Worm (Caenorhabditis elegans): ENCODE data around the gene nspc-4.

nspc-4 gene

ce11 chrX:8551687-8552327, 13.6 kb upstream of the nspc-4 start, which contains the start of gene dhhc-14 (continued):
- TF ChIP-seq hlh-30 (tag; optimal IDR thresholded peaks at IDR 0.05; ENCODE audit: insufficient read depth) (peak; percentile 64), odd-2 (tag; optimal IDR thresholded peaks at IDR 0.05) (no peak), sox-2 (GFP tag; IDR thresholded peaks at IDR 0.05) (no peak), C08G9.2 (tag; optimal IDR thresholded peaks at IDR 0.05) (peak; percentile 1), rnt-1 (tag; optimal IDR thresholded peaks at IDR 0.05) (peak; percentile 26), lim-6 (tag; optimal IDR thresholded peaks at IDR 0.05) (no peak), sdc-2 (tag; optimal IDR thresholded peaks at IDR 0.05) (peak; percentile 63), hlh-6 (tag; optimal IDR thresholded peaks at IDR 0.05) (no peak), pha-4 (tag; optimal IDR thresholded peaks at IDR 0.05) (no peak), madf-2 (tag; optimal IDR thresholded peaks at IDR 0.05) (peak; percentile 16), nhr-11 (tag; optimal IDR thresholded peaks at IDR 0.05) (no peak), elt-2 (tag; optimal IDR thresholded peaks at IDR 0.05) (peak; percentile 47), ahr-1 (tag; optimal IDR thresholded peaks at IDR 0.05) (no peak), fkh-6 (tag; optimal IDR thresholded peaks at IDR 0.05) (no peak), unc-86 (tag; optimal IDR thresholded peaks at IDR 0.05) (no peak), sox-4 (tag; optimal IDR thresholded peaks at IDR 0.05) (no peak), ceh-45 (GFP tag; IDR thresholded peaks at IDR 0.05) (no peak)

ce11 chrX:8550099-8550498, 11.9 kb upstream of the nspc-4 start:
- peak; percentile 43 for TF ChIP-seq ceh-18 (tag; optimal IDR thresholded peaks at IDR 0.05)
- TF ChIP-seq ama-1 (optimal IDR thresholded peaks at IDR 0.05) = no peak
- TF ChIP-seq T23F11.4 (GFP tag; optimal IDR thresholded peaks at IDR 0.05) = no peak
- peak; percentile 14 for TF ChIP-seq ceh-31 (tag; optimal IDR thresholded peaks at IDR 0.05)
- no peak for TF ChIP-seq nfya-1 (tag; optimal IDR thresholded peaks at IDR 0.05)
- no peak for TF ChIP-seq odd-2 (tag; optimal IDR thresholded peaks at IDR 0.05)
- no peak for TF ChIP-seq lin-11 (tag; optimal IDR thresholded peaks at IDR 0.05)
- TF ChIP-seq K02D7.2 (tag; optimal IDR thresholded peaks at IDR 0.05) = no peak
- TF ChIP-seq zip-5 (tag; optimal IDR thresholded peaks at IDR 0.05) = no peak
- TF ChIP-seq che-1 (tag; optimal IDR thresholded peaks at IDR 0.05) = no peak
- no peak for TF ChIP-seq rnt-1 (tag; optimal IDR thresholded peaks at IDR 0.05)
- TF ChIP-seq ceh-2 (tag; optimal IDR thresholded peaks at IDR 0.05) = no peak
- no peak for TF ChIP-seq hlh-30 (tag; optimal IDR thresholded peaks at IDR 0.05; ENCODE audit: insufficient read depth)
- no peak for TF ChIP-seq nhr-11 (tag; optimal IDR thresholded peaks at IDR 0.05)
- no peak for TF ChIP-seq ceh-22 (tag; optimal IDR thresholded peaks at IDR 0.05)

- no peak for TF ChIP-seq zip-5 (tag; optimal IDR thresholded peaks at IDR 0.05)
- TF ChIP-seq K09A11.1 (tag; optimal IDR thresholded peaks at IDR 0.05; ENCODE audit: insufficient read depth) = no peak
- peak; percentile 31 for TF ChIP-seq elt-2 (tag; optimal IDR thresholded peaks at IDR 0.05)
- TF ChIP-seq unc-55 (GFP tag; optimal IDR thresholded peaks at IDR 0.05) = no peak
Measured at ce11 chrX:8549026-8549425, 10.9 kb upstream of the nspc-4 start, which contains the start of gene D2021.4. D2021.4 (minus strand) TSS chrX:8549073.

ce11 chrX:8545971-8546442, 7.8 kb upstream of the nspc-4 start, which contains the start of gene sdha-1:
sdha-1 (minus strand) TSS chrX:8546021.
- TF ChIP-seq tbx-2 (tag; optimal IDR thresholded peaks at IDR 0.05) = peak; percentile 54
- peak; percentile 25 for TF ChIP-seq ceh-18 (tag; optimal IDR thresholded peaks at IDR 0.05)
- TF ChIP-seq ceh-34 (tag; optimal IDR thresholded peaks at IDR 0.05) = peak; percentile 41
- peak; percentile 61 for TF ChIP-seq hlh-30 (tag; optimal IDR thresholded peaks at IDR 0.05; ENCODE audit: insufficient read depth)
- TF ChIP-seq lin-11 (tag; optimal IDR thresholded peaks at IDR 0.05) = no peak
- peak; percentile 76 for TF ChIP-seq ceh-31 (tag; optimal IDR thresholded peaks at IDR 0.05)
- TF ChIP-seq fax-1 (tag; optimal IDR thresholded peaks at IDR 0.05) = no peak
- TF ChIP-seq pqm-1 (tag; optimal IDR thresholded peaks at IDR 0.05) = peak; percentile 42
- TF ChIP-seq unc-42 (tag; optimal IDR thresholded peaks at IDR 0.05) = peak; percentile 34
- TF ChIP-seq ceh-30 (tag; optimal IDR thresholded peaks at IDR 0.05) = peak; percentile 32
- TF ChIP-seq pros-1 (tag; optimal IDR thresholded peaks at IDR 0.05) = peak; percentile 8
- no peak for TF ChIP-seq elt-4 (tag; optimal IDR thresholded peaks at IDR 0.05)
- TF ChIP-seq ceh-48 (tag; optimal IDR thresholded peaks at IDR 0.05) = no peak
- TF ChIP-seq C38D4.7 (GFP tag; optimal IDR thresholded peaks at IDR 0.05) = no peak
- no peak for TF ChIP-seq madf-2 (tag; optimal IDR thresholded peaks at IDR 0.05)
- TF ChIP-seq eyg-1 (tag; optimal IDR thresholded peaks at IDR 0.05) = no peak
- peak; percentile 8 for TF ChIP-seq ceh-14 (tag; optimal IDR thresholded peaks at IDR 0.05)
- no peak for TF ChIP-seq Y22D7AL.16 (tag; optimal IDR thresholded peaks at IDR 0.05)
- no peak for TF ChIP-seq pha-2 (tag; optimal IDR thresholded peaks at IDR 0.05)
- peak; percentile 22 for TF ChIP-seq ref-2 (tag; optimal IDR thresholded peaks at IDR 0.05)
- peak; percentile 21 for TF ChIP-seq ceh-19 (GFP tag; optimal IDR thresholded peaks at IDR 0.05)
- TF ChIP-seq sox-2 (GFP tag; IDR thresholded peaks at IDR 0.05) = no peak
- TF ChIP-seq rnt-1 (tag; optimal IDR thresholded peaks at IDR 0.05) = peak; percentile 23
- TF ChIP-seq ceh-45 (GFP tag; IDR thresholded peaks at IDR 0.05) = no peak
- peak; percentile 48 for TF ChIP-seq nfya-1 (tag; optimal IDR thresholded peaks at IDR 0.05)

All from whole organism, late embryonic.